Fruit fly (Drosophila melanogaster): ENCODE results near the gene noc.

noc gene

DNA sequence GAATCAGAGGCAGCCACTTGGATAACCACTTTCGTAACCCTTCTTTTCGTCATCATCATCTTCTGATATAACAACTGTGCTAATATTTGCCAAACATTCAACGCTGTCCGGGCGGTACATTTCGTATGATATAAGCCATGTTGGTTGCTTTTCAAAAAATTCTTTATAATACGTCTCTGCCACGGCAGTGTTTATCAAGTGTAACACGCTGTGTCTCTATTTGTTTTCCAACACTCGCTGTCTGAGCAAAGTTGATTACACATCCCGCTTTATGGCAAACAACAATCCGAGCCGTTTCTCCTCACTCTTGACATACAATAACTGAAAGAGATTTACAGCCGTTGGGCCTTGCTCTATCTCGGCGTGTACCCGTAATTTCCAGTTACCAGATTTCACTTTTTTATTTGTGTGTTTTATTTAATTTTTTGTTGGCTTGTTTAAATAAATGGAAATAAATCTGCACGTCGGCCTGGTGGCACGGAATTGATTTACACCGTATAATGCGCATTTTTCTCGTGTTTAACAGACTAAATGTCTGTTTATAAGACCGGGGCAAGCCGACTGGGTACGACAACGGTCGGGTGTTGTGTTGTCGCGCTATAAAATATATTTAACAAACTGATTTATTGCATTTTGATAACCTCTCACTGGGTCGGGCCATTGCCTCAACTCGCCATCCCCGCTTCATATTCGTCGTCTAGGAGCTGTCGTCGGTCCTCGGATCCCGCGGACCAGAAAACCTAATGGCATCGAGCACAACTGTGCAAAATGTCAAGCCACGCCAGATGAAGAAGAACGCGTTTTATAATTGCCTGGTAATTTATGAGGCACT is 14.6 kb downstream of the noc start (continued):
- peak; percentile 28 for TF ChIP-seq TFAM (GFP tag; optimal IDR thresholded peaks at IDR 0.05)
- peak; percentile 88 for TF ChIP-seq oc (tag; optimal IDR thresholded peaks at IDR 0.05)
- peak; percentile 61 for TF ChIP-seq H2.0 (GFP tag; IDR thresholded peaks at IDR 0.05)
- TF ChIP-seq sisA (GFP tag; IDR thresholded peaks at IDR 0.05): no peak; the same call in 1 of the 2 replicates
- peak; percentile 94 for TF ChIP-seq CG15601 (tag; optimal IDR thresholded peaks at IDR 0.05)
- peak; percentile 52; the same call in 1 of the 2 replicates for TF ChIP-seq CG10959 (GFP tag; IDR thresholded peaks at IDR 0.05)
- peak; percentile 74 for TF ChIP-seq CG30431 (GFP tag; optimal IDR thresholded peaks at IDR 0.05)
- peak; percentile 86 for TF ChIP-seq CG5953 (GFP tag; IDR thresholded peaks at IDR 0.05)
- peak in 1 of 2 experiments; percentile 78 for TF ChIP-seq tll (GFP tag; optimal IDR thresholded peaks at IDR 0.05)
- peak in 1 of 2 experiments; percentile 28 for TF ChIP-seq Hr78 (GFP tag; optimal IDR thresholded peaks at IDR 0.05)
- peak; percentile 45 for TF ChIP-seq sug (tag; optimal IDR thresholded peaks at IDR 0.05)
- TF ChIP-seq chif (GFP tag; optimal IDR thresholded peaks at IDR 0.05): peak; percentile 82 to 83
- TF ChIP-seq CG17912 (GFP tag; optimal IDR thresholded peaks at IDR 0.05): peak; percentile 93
- TF ChIP-seq bsh (GFP tag; optimal IDR thresholded peaks at IDR 0.05): peak in 1 of 2 experiments; percentile 87
- peak; percentile 91 for TF ChIP-seq CG7556 (GFP tag; optimal IDR thresholded peaks at IDR 0.05)
- TF ChIP-seq wdn (GFP tag; IDR thresholded peaks at IDR 0.05): peak; percentile 58
- peak; percentile 83 for TF ChIP-seq CG12219 (GFP tag; optimal IDR thresholded peaks at IDR 0.05)
- no peak for TF ChIP-seq lov (optimal IDR thresholded peaks at IDR 0.05)
- TF ChIP-seq lov (GFP tag; IDR thresholded peaks at IDR 0.05): peak; percentile 88
- TF ChIP-seq az2 (GFP tag; optimal IDR thresholded peaks at IDR 0.05): peak; percentile 65
- peak; percentile 81 for TF ChIP-seq scrt (GFP tag; optimal IDR thresholded peaks at IDR 0.05)
- TF ChIP-seq Hr3 (GFP tag; optimal IDR thresholded peaks at IDR 0.05): peak; percentile 68
- TF ChIP-seq HHEX (GFP tag; optimal IDR thresholded peaks at IDR 0.05): peak; percentile 94
- TF ChIP-seq CG17829 (tag; optimal IDR thresholded peaks at IDR 0.05): peak; percentile 51
- peak; percentile 69 for TF ChIP-seq jing (GFP tag; optimal IDR thresholded peaks at IDR 0.05)
- TF ChIP-seq caup (GFP tag; optimal IDR thresholded peaks at IDR 0.05; ENCODE audit: severe bottlenecking): peak; percentile 90
- peak; percentile 97 for TF ChIP-seq ac (GFP tag; optimal IDR thresholded peaks at IDR 0.05)
- TF ChIP-seq grau (tag; optimal IDR thresholded peaks at IDR 0.05): peak; percentile 73
- TF ChIP-seq Lhr (GFP tag; optimal IDR thresholded peaks at IDR 0.05): peak; percentile 84
- peak; percentile 69; the same call in 1 of the 3 replicates for TF ChIP-seq sr (GFP tag; IDR thresholded peaks at IDR 0.05)
- peak; percentile 86 for TF ChIP-seq CG15514 (GFP tag; optimal IDR thresholded peaks at IDR 0.05)
- TF ChIP-seq rib (GFP tag; IDR thresholded peaks at IDR 0.05): peak; percentile 71; the same call in 1 of the 2 replicates
- peak in 1 of 2 experiments; percentile 41 for TF ChIP-seq crp (GFP tag; optimal IDR thresholded peaks at IDR 0.05)
- peak; percentile 87 for TF ChIP-seq bcd (GFP tag; optimal IDR thresholded peaks at IDR 0.05)
- peak; percentile 57; the same call in 2 of the 3 replicates for TF ChIP-seq tgo (GFP tag; IDR thresholded peaks at IDR 0.05)
- peak; percentile 67 for TF ChIP-seq CG10274 (GFP tag; optimal IDR thresholded peaks at IDR 0.05)
- peak; percentile 46 for TF ChIP-seq zfh2 (GFP tag; optimal IDR thresholded peaks at IDR 0.05)
- TF ChIP-seq Dfd (GFP tag; optimal IDR thresholded peaks at IDR 0.05): no peak
- TF ChIP-seq BtbVII (GFP tag; optimal IDR thresholded peaks at IDR 0.05): peak; percentile 89
- TF ChIP-seq Oaz (GFP tag; IDR thresholded peaks at IDR 0.05): no peak
- peak; percentile 76 for TF ChIP-seq CG17385 (GFP tag; optimal IDR thresholded peaks at IDR 0.05)
- peak; percentile 70 for TF ChIP-seq fu2 (GFP tag; optimal IDR thresholded peaks at IDR 0.05)
- TF ChIP-seq CG15269 (tag; optimal IDR thresholded peaks at IDR 0.05): peak; percentile 72
- TF ChIP-seq CG1603 (tag; optimal IDR thresholded peaks at IDR 0.05): peak; percentile 92
- peak; percentile 40; the same call in 1 of the 2 replicates for TF ChIP-seq CG10366 (GFP tag; IDR thresholded peaks at IDR 0.05)
- TF ChIP-seq D (optimal IDR thresholded peaks at IDR 0.05): no peak
- TF ChIP-seq D (GFP tag; optimal IDR thresholded peaks at IDR 0.05): peak; percentile 86

All from whole organism, embryonic.